Fruit fly (Drosophila melanogaster): ENCODE measurements around the gene CG34355.

Gene CG34355

dm6 chr3R:23760219-23761018 lies 43.2 kb upstream of the CG34355 start, which contains the start of gene SdhD (continued):
- TF ChIP-seq phol (tag; optimal IDR thresholded peaks at IDR 0.05), result no peak
- no peak for TF ChIP-seq Lhr (GFP tag; optimal IDR thresholded peaks at IDR 0.05)
- no peak for TF ChIP-seq CG4282 (GFP tag; optimal IDR thresholded peaks at IDR 0.05)
- TF ChIP-seq CG10654 (GFP tag; optimal IDR thresholded peaks at IDR 0.05), result no peak
- TF ChIP-seq CG13624 (GFP tag; optimal IDR thresholded peaks at IDR 0.05), result peak; percentile 15
- no peak for TF ChIP-seq D19A (tag; optimal IDR thresholded peaks at IDR 0.05)
- peak; percentile 34 for TF ChIP-seq Elba2 (GFP tag; optimal IDR thresholded peaks at IDR 0.05)
- TF ChIP-seq CG13424 (tag; optimal IDR thresholded peaks at IDR 0.05), result no peak
- TF ChIP-seq CG31365 (tag; optimal IDR thresholded peaks at IDR 0.05), result no peak
- TF ChIP-seq CG10209 (GFP tag; optimal IDR thresholded peaks at IDR 0.05), result no peak
- no peak for TF ChIP-seq CkIIα-i1 (GFP tag; IDR thresholded peaks at IDR 0.05)
- TF ChIP-seq sc (optimal IDR thresholded peaks at IDR 0.05), result no peak
- TF ChIP-seq sc (GFP tag; optimal IDR thresholded peaks at IDR 0.05), result no peak
- TF ChIP-seq CG11560 (tag; IDR thresholded peaks at IDR 0.05), result no peak
- TF ChIP-seq CG1529 (GFP tag; optimal IDR thresholded peaks at IDR 0.05), result no peak
- no peak for TF ChIP-seq Rx (GFP tag; IDR thresholded peaks at IDR 0.05)
- no peak for TF ChIP-seq CG10565 (GFP tag; optimal IDR thresholded peaks at IDR 0.05)
- no peak for TF ChIP-seq CG8359 (GFP tag; optimal IDR thresholded peaks at IDR 0.05; ENCODE audit: borderline replicate concordance)
- no peak for TF ChIP-seq CG11695 (GFP tag; IDR thresholded peaks at IDR 0.05)
- TF ChIP-seq zfh1 (GFP tag; IDR thresholded peaks at IDR 0.05), result no peak
- no peak for TF ChIP-seq CG9727 (GFP tag; optimal IDR thresholded peaks at IDR 0.05)
- TF ChIP-seq dimm (GFP tag; IDR thresholded peaks at IDR 0.05), result no peak
- TF ChIP-seq al (GFP tag; IDR thresholded peaks at IDR 0.05), result no peak
- TF ChIP-seq CG10431 (GFP tag; optimal IDR thresholded peaks at IDR 0.05), result no peak
- no peak for TF ChIP-seq ttk (GFP tag; IDR thresholded peaks at IDR 0.05)
- no peak for TF ChIP-seq Six4 (GFP tag; optimal IDR thresholded peaks at IDR 0.05)
- no peak for TF ChIP-seq Nf-YC (tag; optimal IDR thresholded peaks at IDR 0.05)
- 0 out of 3 replicates have a peak, but pooled peaks have one; percentile 28 for TF ChIP-seq CG6791 (GFP tag; IDR thresholded peaks at IDR 0.05; ENCODE audit: partially characterized antibody)
- no peak for TF ChIP-seq pb (GFP tag; optimal IDR thresholded peaks at IDR 0.05)
- no peak for TF ChIP-seq Ada2b (GFP tag; IDR thresholded peaks at IDR 0.05)
- no peak for TF ChIP-seq CG11504 (tag; optimal IDR thresholded peaks at IDR 0.05)
- TF ChIP-seq CG13894 (tag; optimal IDR thresholded peaks at IDR 0.05), result no peak
- no peak for TF ChIP-seq CG1792 (GFP tag; optimal IDR thresholded peaks at IDR 0.05)
- no peak for TF ChIP-seq CG7372 (GFP tag; IDR thresholded peaks at IDR 0.05)
- no peak for TF ChIP-seq CG8089 (GFP tag; optimal IDR thresholded peaks at IDR 0.05)
- TF ChIP-seq HLHmδ (GFP tag; optimal IDR thresholded peaks at IDR 0.05), result no peak
- TF ChIP-seq HmgZ (tag; optimal IDR thresholded peaks at IDR 0.05), result peak; percentile 55
- no peak for TF ChIP-seq CG8478 (optimal IDR thresholded peaks at IDR 0.05)
- peak; percentile 10 for TF ChIP-seq CG4820 (GFP tag; optimal IDR thresholded peaks at IDR 0.05)
- peak; percentile 15 for TF ChIP-seq Bteb2 (GFP tag; optimal IDR thresholded peaks at IDR 0.05)
- TF ChIP-seq Hsf (GFP tag; optimal IDR thresholded peaks at IDR 0.05), result peak; percentile 23
- TF ChIP-seq pita (GFP tag; optimal IDR thresholded peaks at IDR 0.05), result no peak
- TF ChIP-seq ems (GFP tag; optimal IDR thresholded peaks at IDR 0.05), result peak; percentile 40
- no peak for TF ChIP-seq CG10321 (GFP tag; IDR thresholded peaks at IDR 0.05)
- TF ChIP-seq CG42726 (GFP tag; IDR thresholded peaks at IDR 0.05; ENCODE audit: partially characterized antibody), result no peak
- peak; percentile 58 for TF ChIP-seq lilli (GFP tag; optimal IDR thresholded peaks at IDR 0.05)
- TF ChIP-seq BtbVII (GFP tag; optimal IDR thresholded peaks at IDR 0.05), result no peak
- TF ChIP-seq B-H1 (GFP tag; IDR thresholded peaks at IDR 0.05), result no peak
- no peak for TF ChIP-seq CG10979 (tag; optimal IDR thresholded peaks at IDR 0.05)
- TF ChIP-seq Stat92E (GFP tag; optimal IDR thresholded peaks at IDR 0.05), result no peak
- TF ChIP-seq CG34376 (GFP tag; optimal IDR thresholded peaks at IDR 0.05), result no peak

Measured in whole organism, embryonic.